Worm (Caenorhabditis elegans) whole organism, L2 larva: ENCODE measurements around the gene vha-2.

Experiments used
- C34F6.9 ChIP-seq: fragments of 150-350 bp; optimal IDR thresholded peaks from 2 replicates; lab custom pipeline; 2014; ENCODE audit warnings: missing biosample characterization, missing genetic modification characterization
- F13H6.1 ChIP-seq: sonication (generic microtip); optimal IDR thresholded peaks from 2 replicates; lab custom pipeline; 2016; ENCODE audit warnings: missing genetic modification characterization, missing compliant biosample characterization
- ZK546.5 ChIP-seq: sonication (generic microtip); optimal IDR thresholded peaks from 2 replicates; lab custom pipeline; 2017; ENCODE audit warnings: missing biosample characterization, missing genetic modification characterization
- alr-1 ChIP-seq: fragments of 150-350 bp; optimal IDR thresholded peaks from 2 replicates; lab custom pipeline; 2014; ENCODE audit warnings: missing biosample characterization, missing genetic modification characterization
- aly-2 ChIP-seq: fragments of 150-350 bp; optimal IDR thresholded peaks from 2 replicates; lab custom pipeline; 2014; ENCODE audit warnings: missing biosample characterization, missing genetic modification characterization
- ama-1 ChIP-seq: fragments of 150-350 bp; optimal IDR thresholded peaks from 2 replicates; lab custom pipeline; 2018; ENCODE audit warnings: inconsistent platforms
- ceh-16 ChIP-seq: fragments of 150-350 bp; optimal IDR thresholded peaks from 2 replicates; lab custom pipeline; 2014; ENCODE audit warnings: missing biosample characterization, missing genetic modification characterization
- ceh-82 ChIP-seq: fragments of 150-350 bp; optimal IDR thresholded peaks from 2 replicates; lab custom pipeline; 2014; ENCODE audit warnings: missing biosample characterization, missing genetic modification characterization
- crh-2 ChIP-seq: sonication (generic microtip); optimal IDR thresholded peaks from 2 replicates; lab custom pipeline; 2017; ENCODE audit warnings: missing biosample characterization, missing genetic modification characterization
- egl-27 ChIP-seq: sonication (generic microtip); optimal IDR thresholded peaks from 3 replicates; lab custom pipeline; 2017; ENCODE audit warnings: missing biosample characterization, missing genetic modification reagents, missing genetic modification characterization
- elt-1 ChIP-seq: fragments of 150-350 bp; optimal IDR thresholded peaks from 2 replicates; lab custom pipeline; 2014; ENCODE audit warnings: missing biosample characterization, missing genetic modification characterization
- elt-3 ChIP-seq: sonication (generic microtip); optimal IDR thresholded peaks from 2 replicates; lab custom pipeline; 2017; ENCODE audit warnings: missing biosample characterization, missing genetic modification characterization
- fos-1 ChIP-seq: fragments of 150-350 bp; optimal IDR thresholded peaks from 2 replicates; lab custom pipeline; 2014; ENCODE audit warnings: missing biosample characterization, missing genetic modification characterization
- gmeb-1 ChIP-seq: fragments of 150-350 bp; optimal IDR thresholded peaks from 2 replicates; lab custom pipeline; 2014; ENCODE audit warnings: missing biosample characterization, missing genetic modification characterization
- lin-11 ChIP-seq: fragments of 150-350 bp; sonication (generic microtip); optimal IDR thresholded peaks from 2 replicates; lab custom pipeline; 2014; ENCODE audit warnings: missing biosample characterization, missing genetic modification characterization, inconsistent platforms, mixed read lengths
- lin-13 ChIP-seq: fragments of 150-350 bp; optimal IDR thresholded peaks from 2 replicates; lab custom pipeline; 2014; ENCODE audit warnings: missing biosample characterization, missing genetic modification reagents, missing genetic modification characterization
- lsy-2 ChIP-seq, 2 experiments: fragments of 150-350 bp in 1 of 2; sonication (generic microtip) in 1 of 2; optimal IDR thresholded peaks; 2 replicates each; lab custom pipeline; 2014 to 2017; ENCODE audit warnings: missing biosample characterization in 2 of 2, missing genetic modification characterization in 2 of 2
- mab-5 ChIP-seq: fragments of 150-350 bp; optimal IDR thresholded peaks from 2 replicates; lab custom pipeline; 2014; ENCODE audit warnings: missing biosample characterization, missing genetic modification characterization
- mdl-1 ChIP-seq, 2 experiments: fragments of 150-350 bp in 1 of 2; sonication (generic microtip) in 1 of 2; optimal IDR thresholded peaks; 2 replicates each; lab custom pipeline; 2017; ENCODE audit warnings: missing biosample characterization in 2 of 2, missing genetic modification characterization in 2 of 2
- nhr-12 ChIP-seq: fragments of 150-350 bp; optimal IDR thresholded peaks from 2 replicates; lab custom pipeline; 2014; ENCODE audit warnings: missing biosample characterization, missing genetic modification characterization
- nhr-129 ChIP-seq: fragments of 150-350 bp; optimal IDR thresholded peaks from 2 replicates; lab custom pipeline; 2014; ENCODE audit warnings: missing biosample characterization, missing genetic modification characterization
- nhr-21 ChIP-seq: fragments of 150-350 bp; optimal IDR thresholded peaks from 2 replicates; lab custom pipeline; 2014; ENCODE audit warnings: missing biosample characterization, missing genetic modification characterization
- nhr-237 ChIP-seq: fragments of 150-350 bp; optimal IDR thresholded peaks from 2 replicates; lab custom pipeline; 2014; ENCODE audit warnings: missing biosample characterization, missing genetic modification characterization
- nhr-25 ChIP-seq: fragments of 150-350 bp; sonication (generic microtip); optimal IDR thresholded peaks from 3 replicates; lab custom pipeline; 2014; ENCODE audit warnings: missing biosample characterization, missing genetic modification characterization
- peb-1 ChIP-seq: fragments of 150-350 bp; optimal IDR thresholded peaks from 2 replicates; lab custom pipeline; 2014; ENCODE audit warnings: missing biosample characterization, missing genetic modification characterization
- sem-4 ChIP-seq: fragments of 150-350 bp; optimal IDR thresholded peaks from 2 replicates; lab custom pipeline; 2014; ENCODE audit warnings: missing biosample characterization, missing genetic modification reagents, missing genetic modification characterization
- skn-1 ChIP-seq: sonication (generic microtip); optimal IDR thresholded peaks from 2 replicates; lab custom pipeline; 2017; ENCODE audit warnings: missing biosample characterization, missing genetic modification characterization
- sma-3 ChIP-seq: sonication (generic microtip); optimal IDR thresholded peaks from 2 replicates; lab custom pipeline; 2016; ENCODE audit warnings: missing genetic modification reagents, missing genetic modification characterization, missing compliant biosample characterization
- sma-9 ChIP-seq, 2 experiments: fragments of 150-350 bp in 1 of 2; sonication (generic microtip) in 1 of 2; optimal IDR thresholded peaks; 2 replicates each; lab custom pipeline; 2014 to 2016; ENCODE audit warnings: missing genetic modification characterization in 2 of 2, mild to moderate bottlenecking in 1 of 2, missing biosample characterization in 1 of 2, missing compliant biosample characterization in 1 of 2, missing genetic modification reagents in 1 of 2, moderate library complexity in 1 of 2
- unc-55 ChIP-seq: fragments of 150-350 bp; sonication (generic microtip); optimal IDR thresholded peaks from 3 replicates; lab custom pipeline; 2014; ENCODE audit warnings: missing biosample characterization, missing genetic modification reagents, missing genetic modification characterization
- unc-62 ChIP-seq: fragments of 150-350 bp; optimal IDR thresholded peaks from 2 replicates; lab custom pipeline; 2014; ENCODE audit warnings: missing biosample characterization, missing genetic modification reagents, missing genetic modification characterization
- ztf-1 ChIP-seq: fragments of 200-800 bp; sonication (Bioruptor generic); conservative IDR thresholded peaks from 2 replicates; pipeline ENCODE4 v1.3.6; 2022; ENCODE audit warnings: missing genetic modification characterization, missing compliant biosample characterization
- ztf-11 ChIP-seq: sonication (generic microtip); optimal IDR thresholded peaks from 2 replicates; lab custom pipeline; 2017; ENCODE audit warnings: missing biosample characterization, missing genetic modification characterization
- ztf-4 ChIP-seq: fragments of 150-350 bp; optimal IDR thresholded peaks from 2 replicates; lab custom pipeline; 2014; ENCODE audit warnings: missing biosample characterization, missing genetic modification characterization

Gene vha-2

ce11 chrIII:9780665-9781304 is 1.2 kb upstream of the vha-2 start, which contains the start of gene vha-1 (continued):
- TF ChIP-seq sma-3 (GFP tag; lab: Kevin White, UChicago): peak; percentile 83
- TF ChIP-seq unc-55 (GFP tag; lab: Kevin White, UChicago): peak; percentile 97
- peak in 1 of 2 experiments; percentile 41 for TF ChIP-seq mdl-1 (tag; optimal IDR thresholded peaks at IDR 0.05; lab: Kevin White, UChicago)
- TF ChIP-seq fos-1: peak; percentile 99
- TF ChIP-seq alr-1 (tag; lab: Kevin White, UChicago): no peak
- no peak for TF ChIP-seq unc-62
- TF ChIP-seq elt-3: no peak
- TF ChIP-seq, all 48 proteins: peak for 26

- TF ChIP-seq egl-27 (no peak), ZK546.5 (tag; lab: Kevin White, UChicago) (no peak), nhr-129 (tag; lab: Kevin White, UChicago) (no peak), ceh-16 (tag; lab: Kevin White, UChicago) (no peak), peb-1 (no peak), ztf-4 (tag; lab: Kevin White, UChicago) (no peak)
Measured at ce11 chrIII:9782483-9783081, 618 bp downstream of the vha-2 start, which contains the start of gene R10E11.6. Gene R10E11.6, plus strand, starts transcription at chrIII:9783006.

- TF ChIP-seq lsy-2 (tag; optimal IDR thresholded peaks at IDR 0.05; lab: Kevin White, UChicago) (peak in 1 of 2 experiments; percentile 45), alr-1 (tag; lab: Kevin White, UChicago) (no peak), lin-13 (peak; percentile 57), elt-1 (tag; lab: Kevin White, UChicago) (no peak), gmeb-1 (peak; percentile 44), lin-11 (tag; lab: Kevin White, UChicago) (no peak), sem-4 (tag; lab: Kevin White, UChicago) (no peak), sma-3 (GFP tag; lab: Kevin White, UChicago) (peak; percentile 25), C34F6.9 (tag; lab: Kevin White, UChicago) (no peak), sma-9 (GFP tag; optimal IDR thresholded peaks at IDR 0.05; lab: Kevin White, UChicago) (peak; percentile 27), sma-9 (tag; optimal IDR thresholded peaks at IDR 0.05; lab: Kevin White, UChicago) (no peak), crh-2 (peak; percentile 45), elt-3 (no peak), nhr-25 (peak; percentile 44), ceh-16 (tag; lab: Kevin White, UChicago) (no peak), nhr-21 (peak; percentile 47), ceh-82 (tag; lab: Kevin White, UChicago) (no peak), ama-1 (lab: Kevin White, UChicago) (no peak), aly-2 (tag; lab: Kevin White, UChicago) (no peak), mab-5 (tag; lab: Kevin White, UChicago) (no peak), unc-62 (no peak), F13H6.1 (no peak)
Measured at ce11 chrIII:9783133-9783590, 1.2 kb downstream of the vha-2 start.

ce11 chrIII:9786776-9787175 is 4.8 kb downstream of the vha-2 start:
- no peak for TF ChIP-seq sem-4 (tag; lab: Kevin White, UChicago)
- no peak for TF ChIP-seq ztf-1 (GFP tag; lab: Robert Waterston, UW)
- TF ChIP-seq nhr-237 (tag; lab: Kevin White, UChicago): no peak
- TF ChIP-seq alr-1 (tag; lab: Kevin White, UChicago): no peak
- peak; percentile 95 for TF ChIP-seq fos-1
- peak; percentile 84 for TF ChIP-seq crh-2

DNA sequence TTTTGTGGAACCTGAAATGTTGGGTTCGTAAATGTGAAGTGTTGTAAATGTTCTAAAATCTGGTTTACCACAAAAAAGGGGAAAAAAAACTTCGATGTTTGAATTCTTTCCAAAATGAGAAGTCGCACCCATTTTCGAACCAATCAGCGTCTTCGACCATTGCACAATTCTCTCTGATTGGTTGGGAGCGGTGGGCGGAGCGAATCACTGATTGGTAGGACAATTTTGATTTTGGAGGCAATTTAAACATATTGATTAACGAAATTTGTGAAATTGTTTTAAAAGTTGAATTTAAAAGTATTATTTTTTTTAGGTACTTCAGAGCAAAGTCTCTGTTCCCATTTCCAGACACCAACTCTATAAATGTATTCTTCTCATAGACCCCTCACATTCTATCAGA is 7.1 kb downstream of the vha-2 start:
- TF ChIP-seq C34F6.9 (tag; lab: Kevin White, UChicago) (no peak), fos-1 (no peak), ztf-1 (GFP tag; lab: Robert Waterston, UW) (no peak), nhr-237 (tag; lab: Kevin White, UChicago) (no peak), nhr-12 (tag; lab: Kevin White, UChicago) (no peak), elt-3 (no peak), alr-1 (tag; lab: Kevin White, UChicago) (no peak), F13H6.1 (no peak), unc-62 (no peak), skn-1 (tag; lab: Kevin White, UChicago) (no peak), sma-9 (GFP tag; optimal IDR thresholded peaks at IDR 0.05; lab: Kevin White, UChicago) (no peak), sma-9 (tag; optimal IDR thresholded peaks at IDR 0.05; lab: Kevin White, UChicago) (no peak), ztf-11 (no peak), mdl-1 (tag; optimal IDR thresholded peaks at IDR 0.05; lab: Kevin White, UChicago) (no peak), aly-2 (tag; lab: Kevin White, UChicago) (no peak), nhr-129 (tag; lab: Kevin White, UChicago) (no peak)
- TF ChIP-seq, all 48 proteins: peak for 0
